Worm (Caenorhabditis elegans) whole organism, midembryonic: ENCODE data around the gene fbxb-103.

Experiments used
- cog-1 ChIP-seq: sonication (generic microtip); optimal IDR thresholded peaks from 2 replicates; lab custom pipeline; 2016; ENCODE audit warnings: missing genetic modification characterization, missing compliant biosample characterization
- flt-1 ChIP-seq: fragments of 200-800 bp; sonication (Bioruptor generic); IDR thresholded peaks from 2 replicates; pipeline ENCODE4 v1.3.6; 2022; ENCODE audit warnings: missing genetic modification characterization, missing compliant biosample characterization
- klf-2 ChIP-seq: fragments of 200-800 bp; sonication (Bioruptor generic); conservative IDR thresholded peaks from 2 replicates; pipeline ENCODE4 v1.3.6; 2022; ENCODE audit warnings: missing genetic modification reagents, missing genetic modification characterization, missing compliant biosample characterization
- ref-1 ChIP-seq: fragments of 200-800 bp; sonication (Bioruptor generic); conservative IDR thresholded peaks from 2 replicates; pipeline ENCODE4 v1.3.6; 2022; ENCODE audit warnings: missing genetic modification reagents, missing genetic modification characterization, missing compliant biosample characterization
- tab-1 ChIP-seq: fragments of 200-800 bp; sonication (Bioruptor generic); IDR thresholded peaks from 2 replicates; pipeline ENCODE4 v1.3.6; 2022; ENCODE audit warnings: missing genetic modification characterization, missing compliant biosample characterization
- ztf-23 ChIP-seq: fragments of 200-800 bp; sonication (Bioruptor generic); IDR thresholded peaks from 2 replicates; pipeline ENCODE4 v1.3.6; 2022; ENCODE audit warnings: missing genetic modification reagents, missing genetic modification characterization, missing compliant biosample characterization
- ztf-29 ChIP-seq: fragments of 200-800 bp; sonication (Bioruptor generic); IDR thresholded peaks from 2 replicates; pipeline ENCODE4 v1.3.6; 2022; ENCODE audit warnings: missing genetic modification reagents, missing genetic modification characterization, missing compliant biosample characterization

DNA sequence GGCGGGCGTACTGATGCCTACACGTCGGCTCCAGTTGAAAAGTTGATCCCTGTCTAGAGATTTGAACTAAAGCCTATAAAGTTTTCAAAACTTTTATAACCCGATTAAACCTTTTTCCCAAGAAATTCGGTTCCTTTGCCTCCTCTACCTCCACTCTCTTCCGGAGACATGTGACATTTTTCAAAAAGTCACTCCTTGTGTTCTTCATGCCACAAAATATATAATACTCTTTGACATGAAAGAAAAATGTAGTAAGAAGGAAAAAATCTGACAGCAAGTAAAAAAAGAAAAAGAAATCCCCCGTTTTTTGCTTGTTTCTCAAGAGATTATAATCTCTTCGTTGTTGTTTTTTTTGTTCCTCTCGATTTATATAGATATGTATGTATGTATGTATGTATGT lies 47.9 kb downstream of the fbxb-103 start:
- TF ChIP-seq klf-2 (GFP tag; lab: Robert Waterston, UW) (no peak), tab-1 (no peak), flt-1 (GFP tag; lab: Robert Waterston, UW) (no peak), ztf-29 (GFP tag; lab: Robert Waterston, UW) (no peak), ztf-23 (GFP tag; lab: Robert Waterston, UW) (no peak), ref-1 (GFP tag; lab: Robert Waterston, UW) (no peak), cog-1 (tag; lab: Kevin White, UChicago) (no peak)
